Worm (Caenorhabditis elegans) whole organism, L1 larva: Measurements from ENCODE around the gene dbl-1.

Source experiments
- C34B4.2 ChIP-seq: sonication (generic microtip); optimal IDR thresholded peaks from 2 replicates; lab custom pipeline; 2017; ENCODE audit warnings: mild to moderate bottlenecking, missing genetic modification characterization, missing compliant biosample characterization
- aha-1 ChIP-seq: fragments of 150-350 bp; optimal IDR thresholded peaks from 2 replicates; lab custom pipeline; 2014; ENCODE audit warnings: missing biosample characterization, missing genetic modification characterization
- aly-2 ChIP-seq: fragments of 150-350 bp; optimal IDR thresholded peaks from 2 replicates; lab custom pipeline; 2014; ENCODE audit warnings: missing biosample characterization, missing genetic modification characterization
- blmp-1 ChIP-seq: fragments of 150-350 bp; optimal IDR thresholded peaks from 2 replicates; lab custom pipeline; 2014; ENCODE audit warnings: missing biosample characterization, missing genetic modification characterization
- ces-1 ChIP-seq: fragments of 150-350 bp; optimal IDR thresholded peaks from 2 replicates; lab custom pipeline; 2014; ENCODE audit warnings: missing biosample characterization, missing genetic modification reagents, missing genetic modification characterization
- dsc-1 ChIP-seq: sonication (generic microtip); optimal IDR thresholded peaks from 2 replicates; lab custom pipeline; 2016; ENCODE audit warnings: mild to moderate bottlenecking, missing genetic modification characterization, missing compliant biosample characterization
- efl-1 ChIP-seq, 4 experiments: fragments of 150-350 bp; optimal IDR thresholded peaks in 3 of 4; peaks in 1 of 4; 1 replicate in 1 of 4; 2 replicates in 3 of 4; lab custom pipeline; 2014; ENCODE audit warnings: missing biosample characterization in 2 of 4, missing genetic modification characterization in 2 of 4, missing genetic modification reagents in 2 of 4
- elt-2 ChIP-seq: sonication (generic microtip); optimal IDR thresholded peaks from 2 replicates; lab custom pipeline; 2016; ENCODE audit warnings: missing genetic modification characterization, mild to moderate bottlenecking, inconsistent platforms, missing compliant biosample characterization, missing genetic modification reagents
- fkh-10 ChIP-seq: sonication (generic microtip); optimal IDR thresholded peaks from 2 replicates; lab custom pipeline; 2017; ENCODE audit warnings: missing biosample characterization, missing genetic modification reagents, missing genetic modification characterization
- fkh-4 ChIP-seq: sonication (generic microtip); optimal IDR thresholded peaks from 2 replicates; lab custom pipeline; 2016; ENCODE audit warnings: missing compliant biosample characterization, missing genetic modification characterization, borderline replicate concordance
- fkh-8 ChIP-seq: sonication (generic microtip); optimal IDR thresholded peaks from 2 replicates; lab custom pipeline; 2016; ENCODE audit warnings: mild to moderate bottlenecking, missing genetic modification characterization, missing compliant biosample characterization
- grh-1 ChIP-seq: fragments of 200-800 bp; sonication (Bioruptor generic); IDR thresholded peaks from 2 replicates; pipeline ENCODE4 v1.3.6; 2022; ENCODE audit warnings: missing genetic modification reagents, missing genetic modification characterization, missing compliant biosample characterization
- hlh-17 ChIP-seq: fragments of 200-800 bp; sonication (Bioruptor generic); optimal IDR thresholded peaks from 2 replicates; lab custom pipeline; 2018; ENCODE audit warnings: missing genetic modification characterization, mild to moderate bottlenecking, missing compliant biosample characterization, moderate library complexity, borderline replicate concordance
- hpl-2 ChIP-seq: fragments of 150-350 bp; optimal IDR thresholded peaks from 2 replicates; lab custom pipeline; 2014; ENCODE audit warnings: missing biosample characterization, missing genetic modification reagents, missing genetic modification characterization
- lin-14 ChIP-seq: fragments of 200-800 bp; sonication (Bioruptor generic); optimal IDR thresholded peaks from 2 replicates; lab custom pipeline; 2018; ENCODE audit warnings: mild to moderate bottlenecking, missing genetic modification characterization, moderate library complexity, missing compliant biosample characterization
- lin-39 ChIP-seq: fragments of 150-350 bp; optimal IDR thresholded peaks from 2 replicates; lab custom pipeline; 2014; ENCODE audit warnings: missing biosample characterization, missing genetic modification reagents, missing genetic modification characterization
- lir-3 ChIP-seq: sonication (generic microtip); optimal IDR thresholded peaks from 2 replicates; lab custom pipeline; 2016; ENCODE audit warnings: mild to moderate bottlenecking, missing genetic modification characterization, moderate library complexity, missing compliant biosample characterization; ENCODE audit not compliant: poor library complexity
- lsy-2 ChIP-seq, 2 experiments: fragments of 150-350 bp; optimal IDR thresholded peaks; 2 replicates each; lab custom pipeline; 2014; ENCODE audit warnings: missing biosample characterization in 2 of 2, missing genetic modification characterization in 2 of 2
- mab-9 ChIP-seq: fragments of 200-800 bp; sonication (Bioruptor generic); IDR thresholded peaks from 2 replicates; pipeline ENCODE4 v1.3.6; 2022; ENCODE audit warnings: missing genetic modification reagents, missing genetic modification characterization, missing compliant biosample characterization
- mep-1 ChIP-seq: fragments of 150-350 bp; optimal IDR thresholded peaks from 2 replicates; lab custom pipeline; 2014; ENCODE audit warnings: missing biosample characterization, missing genetic modification characterization
- nhr-12 ChIP-seq: sonication (generic microtip); optimal IDR thresholded peaks from 2 replicates; lab custom pipeline; 2017; ENCODE audit warnings: missing biosample characterization, missing genetic modification characterization
- nhr-19 ChIP-seq: fragments of 200-800 bp; sonication (Bioruptor generic); conservative IDR thresholded peaks from 2 replicates; pipeline ENCODE4 v1.3.6; 2022; ENCODE audit warnings: missing genetic modification characterization, missing compliant biosample characterization
- nhr-20 ChIP-seq: sonication (generic microtip); optimal IDR thresholded peaks from 2 replicates; lab custom pipeline; 2016; ENCODE audit warnings: mild to moderate bottlenecking, missing genetic modification characterization, missing compliant biosample characterization
- nhr-28 ChIP-seq: fragments of 150-350 bp; optimal IDR thresholded peaks from 2 replicates; lab custom pipeline; 2014; ENCODE audit warnings: missing biosample characterization, missing genetic modification characterization
- nhr-71 ChIP-seq: sonication (generic microtip); optimal IDR thresholded peaks from 2 replicates; lab custom pipeline; 2016; ENCODE audit warnings: mild to moderate bottlenecking, missing genetic modification characterization, moderate library complexity, missing compliant biosample characterization
- nhr-76 ChIP-seq: sonication (generic microtip); optimal IDR thresholded peaks from 2 replicates; lab custom pipeline; 2017; ENCODE audit warnings: missing biosample characterization, missing genetic modification characterization
- nhr-85 ChIP-seq: sonication (generic microtip); peaks from one replicate; lab custom pipeline; 2016; ENCODE audit warnings: missing genetic modification characterization, inconsistent platforms, missing compliant biosample characterization
- pag-3 ChIP-seq: sonication (generic microtip); optimal IDR thresholded peaks from 2 replicates; lab custom pipeline; 2017; ENCODE audit warnings: missing genetic modification characterization, mild to moderate bottlenecking, missing compliant biosample characterization, antibody characterized with exemption, borderline replicate concordance; ENCODE audit not compliant: insufficient read depth
- pax-3 ChIP-seq: fragments of 200-800 bp; sonication (Bioruptor generic); optimal IDR thresholded peaks from 2 replicates; lab custom pipeline; 2018; ENCODE audit warnings: mild to moderate bottlenecking, missing genetic modification characterization, moderate library complexity, missing compliant biosample characterization
- rnt-1 ChIP-seq: sonication (generic microtip); optimal IDR thresholded peaks from 2 replicates; lab custom pipeline; 2016; ENCODE audit warnings: mild to moderate bottlenecking, missing genetic modification characterization, moderate library complexity, missing compliant biosample characterization
- snu-23 ChIP-seq: sonication (generic microtip); optimal IDR thresholded peaks from 2 replicates; lab custom pipeline; 2016; ENCODE audit warnings: missing genetic modification characterization, missing compliant biosample characterization
- sptf-1 ChIP-seq: fragments of 150-350 bp; optimal IDR thresholded peaks from 2 replicates; lab custom pipeline; 2014; ENCODE audit warnings: missing biosample characterization, missing genetic modification characterization
- sup-37 ChIP-seq: fragments of 200-800 bp; sonication (Bioruptor generic); optimal IDR thresholded peaks from 2 replicates; lab custom pipeline; 2018; ENCODE audit warnings: mild to moderate bottlenecking, missing genetic modification characterization, missing compliant biosample characterization
- tbx-2 ChIP-seq: sonication (generic microtip); optimal IDR thresholded peaks from 2 replicates; lab custom pipeline; 2016; ENCODE audit warnings: missing genetic modification characterization, missing compliant biosample characterization
- unc-130 ChIP-seq: fragments of 150-350 bp; optimal IDR thresholded peaks from 2 replicates; lab custom pipeline; 2017; ENCODE audit warnings: missing biosample characterization, missing genetic modification characterization, inconsistent platforms
- unc-30 ChIP-seq: sonication (generic microtip); optimal IDR thresholded peaks from 2 replicates; lab custom pipeline; 2017; ENCODE audit warnings: missing biosample characterization, missing genetic modification characterization
- unc-86 ChIP-seq: sonication (generic microtip); optimal IDR thresholded peaks from 2 replicates; lab custom pipeline; 2016; ENCODE audit warnings: missing genetic modification characterization, missing compliant biosample characterization
- xbp-1 ChIP-seq: sonication (generic microtip); optimal IDR thresholded peaks from 2 replicates; lab custom pipeline; 2016; ENCODE audit warnings: missing genetic modification characterization, missing compliant biosample characterization
- ztf-4 ChIP-seq: fragments of 150-350 bp; optimal IDR thresholded peaks from 2 replicates; lab custom pipeline; 2014; ENCODE audit warnings: missing biosample characterization, missing genetic modification characterization

The dbl-1 gene

ce11 chrV:6767576-6767975 lies 9.6 kb downstream of the dbl-1 start (continued):
- no peak for TF ChIP-seq unc-86 (tag; lab: Kevin White, UChicago)
- no peak for TF ChIP-seq mab-9 (GFP tag; lab: Robert Waterston, UW)
- TF ChIP-seq hlh-17, result no peak
- TF ChIP-seq unc-30, result no peak
- no peak for TF ChIP-seq grh-1 (GFP tag; lab: Robert Waterston, UW)
- peak; percentile 52 for TF ChIP-seq rnt-1 (tag; lab: Kevin White, UChicago)
- no peak for TF ChIP-seq blmp-1 (tag; lab: Kevin White, UChicago)
- TF ChIP-seq fkh-10 (GFP tag; lab: Kevin White, UChicago), result no peak
- TF ChIP-seq ces-1, result no peak
- no peak for TF ChIP-seq fkh-8 (tag; lab: Kevin White, UChicago)
- TF ChIP-seq, all 84 proteins: peak for 4

DNA sequence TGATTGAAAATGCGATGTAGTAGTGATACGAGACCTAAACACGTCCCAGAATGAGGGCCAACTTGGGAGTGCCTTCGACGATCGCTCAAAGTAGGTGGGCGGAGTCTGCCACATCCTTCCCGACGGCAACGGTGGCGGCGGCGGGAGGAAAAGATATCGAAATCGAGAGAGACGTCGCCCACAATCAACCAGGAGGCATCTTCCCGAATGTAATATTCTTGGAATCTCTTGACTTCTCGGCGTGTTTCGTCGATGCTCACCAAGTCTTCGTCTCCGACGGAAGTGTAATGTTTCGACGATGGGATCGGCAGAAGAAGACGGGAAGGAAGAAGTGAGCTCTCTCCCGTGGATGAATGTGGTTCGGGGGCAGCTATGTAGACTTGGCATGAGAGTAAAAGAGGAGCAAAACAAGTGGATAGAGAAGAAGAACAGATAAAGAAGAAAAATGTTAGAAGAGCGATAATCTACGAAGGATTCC lies 10.6 kb downstream of the dbl-1 start, which contains the start of the genes T25F10.1 and clik-1:
TSS of gene T25F10.1 (plus strand) at position 51 of the 478 bp plus-strand sequence.
TSS of gene clik-1 (minus strand) at position 281 of the 478 bp plus-strand sequence.
- TF ChIP-seq hpl-2 (GFP tag; lab: Kevin White, UChicago) (no peak), lin-14 (GFP tag; lab: Kevin White, UChicago) (peak; percentile 83), nhr-28 (tag; lab: Kevin White, UChicago) (no peak), blmp-1 (tag; lab: Kevin White, UChicago) (no peak), efl-1 (optimal IDR thresholded peaks at IDR 0.05; lab: Kevin White, UChicago) (no peak), efl-1 (GFP tag; optimal IDR thresholded peaks at IDR 0.05 in 1 of 2; lab: Kevin White, UChicago) (peak in 1 of 2 experiments; percentile 11), sup-37 (peak; percentile 46), aly-2 (tag; lab: Kevin White, UChicago) (no peak), elt-2 (tag; lab: Kevin White, UChicago) (no peak), fkh-10 (GFP tag; lab: Kevin White, UChicago) (no peak), mab-9 (GFP tag; lab: Robert Waterston, UW) (no peak), pag-3 (tag; lab: Kevin White, UChicago) (peak; percentile 97), unc-130 (tag; lab: Kevin White, UChicago) (peak; percentile 54), tbx-2 (no peak), aha-1 (tag; lab: Kevin White, UChicago) (no peak), lsy-2 (tag; optimal IDR thresholded peaks at IDR 0.05; lab: Kevin White, UChicago) (peak in 1 of 2 experiments; percentile 28), snu-23 (peak; percentile 49), nhr-19 (peak; percentile 52), lin-39 (tag; lab: Kevin White, UChicago) (no peak), nhr-71 (peak; percentile 80), lir-3 (tag; lab: Kevin White, UChicago) (no peak), nhr-76 (no peak), pax-3 (tag; lab: Kevin White, UChicago) (no peak), ztf-4 (tag; lab: Kevin White, UChicago) (no peak), mep-1 (peak; percentile 13), rnt-1 (tag; lab: Kevin White, UChicago) (peak; percentile 76), xbp-1 (tag; lab: Kevin White, UChicago) (no peak), fkh-4 (tag; lab: Kevin White, UChicago) (peak; percentile 22), nhr-85 (tag; lab: Kevin White, UChicago) (peak; percentile 35), hlh-17 (no peak), sptf-1 (tag; lab: Kevin White, UChicago) (no peak), nhr-20 (tag; lab: Kevin White, UChicago) (peak; percentile 17), dsc-1 (tag; lab: Kevin White, UChicago) (peak; percentile 63), C34B4.2 (no peak), nhr-12 (tag; lab: Kevin White, UChicago) (no peak)
- TF ChIP-seq, all 84 proteins: peak for 15
